Fruit fly (Drosophila melanogaster): Measurements from ENCODE around the gene CG12084.

The CG12084 gene

dm6 chr3L:1464465-1464864, 32.0 kb downstream of the CG12084 start (continued):
- TF ChIP-seq CoRest (tag; optimal IDR thresholded peaks at IDR 0.05): peak; percentile 19
- peak; percentile 42 for TF ChIP-seq CG3838 (GFP tag; optimal IDR thresholded peaks at IDR 0.05)
- TF ChIP-seq CG10209 (GFP tag; optimal IDR thresholded peaks at IDR 0.05): peak; percentile 3
- TF ChIP-seq shn (GFP tag; optimal IDR thresholded peaks at IDR 0.05): peak; percentile 3
- TF ChIP-seq gcm (GFP tag; optimal IDR thresholded peaks at IDR 0.05): peak; percentile 10
- no peak for TF ChIP-seq HmgZ (tag; optimal IDR thresholded peaks at IDR 0.05)
- TF ChIP-seq nerfin-2 (GFP tag; IDR thresholded peaks at IDR 0.05; ENCODE audit: partially characterized antibody): no peak
- TF ChIP-seq Sox100B (GFP tag; optimal IDR thresholded peaks at IDR 0.05): peak; percentile 13
- TF ChIP-seq so (GFP tag; IDR thresholded peaks at IDR 0.05): peak; percentile 30; the same call in 1 of the 3 replicates
- TF ChIP-seq hth (optimal IDR thresholded peaks at IDR 0.05): no peak
- TF ChIP-seq CG15601 (tag; optimal IDR thresholded peaks at IDR 0.05): no peak
- TF ChIP-seq CG9797 (GFP tag; optimal IDR thresholded peaks at IDR 0.05): no peak
- TF ChIP-seq CG8944 (GFP tag; optimal IDR thresholded peaks at IDR 0.05): peak; percentile 16
- peak; percentile 44; the same call in 1 of the 2 replicates for TF ChIP-seq ttk (GFP tag; IDR thresholded peaks at IDR 0.05)
- TF ChIP-seq chn (GFP tag; optimal IDR thresholded peaks at IDR 0.05): peak; percentile 7
- 0 out of 2 replicates have a peak, but pooled peaks have one; percentile 31 for TF ChIP-seq Nf-YA (GFP tag; IDR thresholded peaks at IDR 0.05)
- TF ChIP-seq chif (GFP tag; optimal IDR thresholded peaks at IDR 0.05): peak; percentile 11 to 19
- TF ChIP-seq CG1647 (GFP tag; optimal IDR thresholded peaks at IDR 0.05): peak; percentile 6
- peak; percentile 40 for TF ChIP-seq dmrt99B (tag; optimal IDR thresholded peaks at IDR 0.05)
- peak; percentile 34 for TF ChIP-seq CG13424 (tag; optimal IDR thresholded peaks at IDR 0.05)
- peak in 1 of 3 experiments; percentile 43 for TF ChIP-seq lola (GFP tag; optimal IDR thresholded peaks at IDR 0.05)
- peak; percentile 22 for TF ChIP-seq CG11723 (GFP tag; optimal IDR thresholded peaks at IDR 0.05)
- peak; percentile 35 for TF ChIP-seq fd96Cb (tag; optimal IDR thresholded peaks at IDR 0.05)
- peak; percentile 53 for TF ChIP-seq CG8765 (GFP tag; IDR thresholded peaks at IDR 0.05)
- TF ChIP-seq gce (GFP tag; IDR thresholded peaks at IDR 0.05): 0 out of 3 replicates have a peak, but pooled peaks have one; percentile 8
- TF ChIP-seq jing (GFP tag; optimal IDR thresholded peaks at IDR 0.05): peak; percentile 32
- TF ChIP-seq sisA (GFP tag; IDR thresholded peaks at IDR 0.05): peak; percentile 20; the same call in 1 of the 2 replicates
- TF ChIP-seq Ptx1 (GFP tag; IDR thresholded peaks at IDR 0.05): peak; percentile 48
- no peak for TF ChIP-seq Dek (tag; optimal IDR thresholded peaks at IDR 0.05)
- no peak for TF ChIP-seq pum (GFP tag; optimal IDR thresholded peaks at IDR 0.05)
- TF ChIP-seq crol (GFP tag; IDR thresholded peaks at IDR 0.05): peak; percentile 16; the same call in 1 of the 2 replicates
- peak; percentile 22; the same call in 1 of the 3 replicates for TF ChIP-seq dysf (GFP tag; IDR thresholded peaks at IDR 0.05)
- peak; percentile 38 for TF ChIP-seq Blimp-1 (GFP tag; optimal IDR thresholded peaks at IDR 0.05)
- TF ChIP-seq Xbp1 (GFP tag; optimal IDR thresholded peaks at IDR 0.05): peak; percentile 52
- peak; percentile 40; the same call in 1 of the 2 replicates for TF ChIP-seq chm (GFP tag; IDR thresholded peaks at IDR 0.05)
- TF ChIP-seq CG13624 (GFP tag; optimal IDR thresholded peaks at IDR 0.05): no peak
- TF ChIP-seq CG10267 (tag; optimal IDR thresholded peaks at IDR 0.05): peak; percentile 18
- TF ChIP-seq sqz (GFP tag; optimal IDR thresholded peaks at IDR 0.05): peak; percentile 35
- TF ChIP-seq dpn (GFP tag; optimal IDR thresholded peaks at IDR 0.05): peak in 1 of 2 experiments; percentile 25
- TF ChIP-seq cg (GFP tag; optimal IDR thresholded peaks at IDR 0.05): no peak
- TF ChIP-seq dmrt11E (tag; optimal IDR thresholded peaks at IDR 0.05): peak; percentile 42
- peak; percentile 41 for TF ChIP-seq tio (GFP tag; optimal IDR thresholded peaks at IDR 0.05)
- peak; percentile 36 for TF ChIP-seq Abd-B (GFP tag; optimal IDR thresholded peaks at IDR 0.05)
- no peak for TF ChIP-seq pb (GFP tag; optimal IDR thresholded peaks at IDR 0.05)
- TF ChIP-seq CG12391 (tag; optimal IDR thresholded peaks at IDR 0.05): peak; percentile 40
- peak; percentile 86 for TF ChIP-seq sens (GFP tag)
- TF ChIP-seq Hr3 (GFP tag; optimal IDR thresholded peaks at IDR 0.05): peak; percentile 41
- peak; percentile 57 for TF ChIP-seq CG31441 (GFP tag; IDR thresholded peaks at IDR 0.05)
- no peak for TF ChIP-seq lilli (GFP tag; optimal IDR thresholded peaks at IDR 0.05)
- TF ChIP-seq gem (tag; optimal IDR thresholded peaks at IDR 0.05): peak; percentile 59
